Fruit fly (Drosophila melanogaster) whole organism, embryonic: ENCODE results near the gene CG7156.

Source experiments
- Asciz ChIP-seq: fragments of 200-800 bp; sonication (Bioruptor generic); optimal IDR thresholded peaks from 2 replicates; lab custom pipeline; 2017; ENCODE audit warnings: missing biosample characterization, mild to moderate bottlenecking, missing genetic modification characterization, missing genetic modification reagents
- BEAF-32 ChIP-seq: fragments of 200-800 bp; sonication (Bioruptor generic); optimal IDR thresholded peaks from 3 replicates; lab custom pipeline; 2017; ENCODE audit warnings: missing biosample characterization, missing genetic modification characterization, mild to moderate bottlenecking, moderate library complexity, missing genetic modification reagents
- BtbVII ChIP-seq: fragments of 200-800 bp; sonication (Bioruptor generic); optimal IDR thresholded peaks from 3 replicates; lab custom pipeline; 2017; ENCODE audit warnings: missing biosample characterization, mild to moderate bottlenecking, missing genetic modification characterization
- CG10147 ChIP-seq: fragments of 200-800 bp; sonication (Bioruptor generic); optimal IDR thresholded peaks from 2 replicates; lab custom pipeline; 2019; ENCODE audit warnings: missing biosample characterization, mild to moderate bottlenecking, missing genetic modification characterization, moderate library complexity
- CG11456 ChIP-seq: fragments of 200-800 bp; sonication (Bioruptor generic); IDR thresholded peaks from 3 replicates; pipeline ENCODE4 v1.3.6; 2022; ENCODE audit warnings: missing biosample characterization, missing genetic modification characterization
- CG11696 ChIP-seq: fragments of 200-800 bp; sonication (Bioruptor generic); IDR thresholded peaks from 2 replicates; pipeline ENCODE4 v1.3.6; 2022; ENCODE audit warnings: missing biosample characterization, missing genetic modification characterization
- CG14014 ChIP-seq: fragments of 200-800 bp; sonication (Bioruptor generic); IDR thresholded peaks from 2 replicates; pipeline ENCODE4 v1.3.6; 2022; ENCODE audit warnings: missing biosample characterization, missing genetic modification characterization
- CG14710 ChIP-seq: fragments of 200-800 bp; sonication (Bioruptor generic); optimal IDR thresholded peaks from 3 replicates; lab custom pipeline; 2019; ENCODE audit warnings: missing biosample characterization, mild to moderate bottlenecking, missing genetic modification characterization, moderate library complexity
- CG15601 ChIP-seq: fragments of 200-800 bp; sonication (Bioruptor generic); optimal IDR thresholded peaks from 3 replicates; lab custom pipeline; 2019; ENCODE audit warnings: missing biosample characterization, mild to moderate bottlenecking, missing genetic modification characterization, moderate library complexity
- CG17186 ChIP-seq: fragments of 200-800 bp; sonication (Bioruptor generic); optimal IDR thresholded peaks from 3 replicates; lab custom pipeline; 2017; ENCODE audit warnings: missing biosample characterization, missing genetic modification reagents, missing genetic modification characterization
- CG17568 ChIP-seq: fragments of 200-800 bp; sonication (Bioruptor generic); optimal IDR thresholded peaks from 2 replicates; lab custom pipeline; 2018; ENCODE audit warnings: missing biosample characterization, mild to moderate bottlenecking, missing genetic modification characterization, moderate library complexity
- CG18599 ChIP-seq: fragments of 200-800 bp; sonication (Bioruptor generic); optimal IDR thresholded peaks from 3 replicates; lab custom pipeline; 2017; ENCODE audit warnings: missing biosample characterization, missing genetic modification characterization, mild to moderate bottlenecking, moderate library complexity, missing genetic modification reagents
- CG4424 ChIP-seq: fragments of 200-800 bp; sonication (Bioruptor generic); optimal IDR thresholded peaks from 3 replicates; lab custom pipeline; 2016; ENCODE audit warnings: missing biosample characterization, missing genetic modification characterization
- CG6654 ChIP-seq: fragments of 200-800 bp; sonication (Bioruptor generic); optimal IDR thresholded peaks from 2 replicates; lab custom pipeline; 2017; ENCODE audit warnings: missing biosample characterization, mild to moderate bottlenecking, missing genetic modification characterization
- CG6791 ChIP-seq: fragments of 200-800 bp; sonication (Bioruptor generic); IDR thresholded peaks from 3 replicates; pipeline ENCODE4 v1.3.6; 2022; ENCODE audit warnings: missing biosample characterization, missing genetic modification characterization; ENCODE audit not compliant: partially characterized antibody
- CG9797 ChIP-seq: fragments of 200-800 bp; sonication (Bioruptor generic); optimal IDR thresholded peaks from 3 replicates; lab custom pipeline; 2018; ENCODE audit warnings: missing biosample characterization, mild to moderate bottlenecking, missing genetic modification characterization
- D ChIP-seq, 2 experiments: fragments of 200-800 bp in 1 of 2; fragments of >200 bp in 1 of 2; sonication (Bioruptor generic) in 1 of 2; optimal IDR thresholded peaks; 2 replicates in 1 of 2; 3 replicates in 1 of 2; lab custom pipeline; 2017; ENCODE audit warnings: mild to moderate bottlenecking in 1 of 2, missing biosample characterization in 1 of 2, missing genetic modification characterization in 1 of 2, missing genetic modification reagents in 1 of 2
- D19B ChIP-seq: fragments of 200-800 bp; sonication (Bioruptor generic); optimal IDR thresholded peaks from 2 replicates; lab custom pipeline; 2017; ENCODE audit warnings: missing biosample characterization, mild to moderate bottlenecking, missing genetic modification characterization
- Deaf1 ChIP-seq: fragments of 200-800 bp; optimal IDR thresholded peaks from 3 replicates; lab custom pipeline; 2019; ENCODE audit warnings: missing biosample characterization, mild to moderate bottlenecking, missing genetic modification characterization, moderate library complexity
- Ets97D ChIP-seq: fragments of 200-800 bp; sonication (Bioruptor generic); optimal IDR thresholded peaks from 3 replicates; lab custom pipeline; 2016; ENCODE audit warnings: missing biosample characterization, missing genetic modification characterization
- Fer2 ChIP-seq: fragments of 200-800 bp; sonication (Bioruptor generic); optimal IDR thresholded peaks from 2 replicates; lab custom pipeline; 2018; ENCODE audit warnings: missing biosample characterization, mild to moderate bottlenecking, missing genetic modification characterization, moderate library complexity
- Hmr ChIP-seq: fragments of 200-800 bp; sonication (Bioruptor generic); optimal IDR thresholded peaks from 3 replicates; lab custom pipeline; 2017; ENCODE audit warnings: mild to moderate bottlenecking, missing biosample characterization, missing genetic modification reagents, missing genetic modification characterization
- Hr3 ChIP-seq: fragments of 200-800 bp; sonication (Bioruptor generic); optimal IDR thresholded peaks from 3 replicates; lab custom pipeline; 2016; ENCODE audit warnings: missing biosample characterization, missing genetic modification characterization
- Hr51 ChIP-seq, 2 experiments: fragments of 200-800 bp; sonication (Bioruptor generic); optimal IDR thresholded peaks; 2 replicates in 1 of 2; 3 replicates in 1 of 2; lab custom pipeline; 2016 to 2018; ENCODE audit warnings: missing biosample characterization in 2 of 2, missing genetic modification characterization in 2 of 2, mild to moderate bottlenecking in 1 of 2, moderate library complexity in 1 of 2
- Lhr ChIP-seq: fragments of 200-800 bp; sonication (Bioruptor generic); optimal IDR thresholded peaks from 3 replicates; lab custom pipeline; 2017; ENCODE audit warnings: mild to moderate bottlenecking, missing biosample characterization, missing genetic modification reagents, missing genetic modification characterization
- MESR4 ChIP-seq: fragments of 200-800 bp; sonication (Bioruptor generic); optimal IDR thresholded peaks from 2 replicates; lab custom pipeline; 2018; ENCODE audit warnings: missing biosample characterization, mild to moderate bottlenecking, missing genetic modification characterization, moderate library complexity
- Mad ChIP-seq: fragments of 200-800 bp; sonication (Bioruptor generic); optimal IDR thresholded peaks from 2 replicates; lab custom pipeline; 2016; ENCODE audit warnings: missing biosample characterization, missing genetic modification characterization
- Max ChIP-seq: fragments of 200-800 bp; sonication (Bioruptor generic); optimal IDR thresholded peaks from 2 replicates; lab custom pipeline; 2016; ENCODE audit warnings: missing biosample characterization, mild to moderate bottlenecking, missing genetic modification characterization
- Mrtf ChIP-seq: fragments of 200-800 bp; sonication (Bioruptor generic); IDR thresholded peaks from 3 replicates; pipeline ENCODE4 v1.3.6; 2022; ENCODE audit warnings: missing biosample characterization, missing genetic modification characterization
- NK7.1 ChIP-seq: fragments of 200-800 bp; sonication (Bioruptor generic); optimal IDR thresholded peaks from 3 replicates; lab custom pipeline; 2016; ENCODE audit warnings: missing biosample characterization, missing genetic modification characterization
- Sox102F ChIP-seq: fragments of 200-800 bp; sonication (Bioruptor generic); optimal IDR thresholded peaks from 2 replicates; lab custom pipeline; 2018; ENCODE audit warnings: missing biosample characterization, mild to moderate bottlenecking, missing genetic modification characterization, moderate library complexity
- Sry-β ChIP-seq: fragments of 200-800 bp; sonication (Bioruptor generic); optimal IDR thresholded peaks from 2 replicates; lab custom pipeline; 2018; ENCODE audit warnings: missing biosample characterization, mild to moderate bottlenecking, missing genetic modification characterization, moderate library complexity
- Xbp1 ChIP-seq: fragments of 200-800 bp; sonication (Bioruptor generic); optimal IDR thresholded peaks from 3 replicates; lab custom pipeline; 2016; ENCODE audit warnings: missing biosample characterization, mild to moderate bottlenecking, missing genetic modification characterization
- abd-A ChIP-seq: fragments of 200-800 bp; sonication (Bioruptor generic); optimal IDR thresholded peaks from 3 replicates; lab custom pipeline; 2019; ENCODE audit warnings: missing biosample characterization, mild to moderate bottlenecking, missing genetic modification characterization, moderate library complexity
- ara ChIP-seq: fragments of 200-800 bp; sonication (Bioruptor generic); IDR thresholded peaks from 2 replicates; pipeline ENCODE4 v1.3.6; 2022; ENCODE audit warnings: missing biosample characterization, missing genetic modification characterization
- bcd ChIP-seq: fragments of 200-800 bp; sonication (Bioruptor generic); optimal IDR thresholded peaks from 2 replicates; lab custom pipeline; 2017; ENCODE audit warnings: missing biosample characterization, mild to moderate bottlenecking, missing genetic modification characterization
- chif ChIP-seq, 2 experiments: fragments of 200-800 bp; sonication (Bioruptor generic); optimal IDR thresholded peaks; 3 replicates each; lab custom pipeline; 2016; ENCODE audit warnings: missing biosample characterization in 2 of 2, missing genetic modification characterization in 2 of 2
- dpn ChIP-seq, 2 experiments: fragments of 200-800 bp; sonication (Bioruptor generic); optimal IDR thresholded peaks; 3 replicates each; lab custom pipeline; 2016; ENCODE audit warnings: missing biosample characterization in 2 of 2, missing genetic modification characterization in 2 of 2
- ems ChIP-seq: fragments of 200-800 bp; sonication (Bioruptor generic); optimal IDR thresholded peaks from 3 replicates; lab custom pipeline; 2016; ENCODE audit warnings: missing biosample characterization, missing genetic modification characterization
- ewg ChIP-seq: fragments of 200-800 bp; sonication (Bioruptor generic); optimal IDR thresholded peaks from 3 replicates; lab custom pipeline; 2017; ENCODE audit warnings: mild to moderate bottlenecking, missing biosample characterization, missing genetic modification reagents, missing genetic modification characterization
- gfzf ChIP-seq: fragments of 200-800 bp; sonication (Bioruptor generic); optimal IDR thresholded peaks from 2 replicates; lab custom pipeline; 2016; ENCODE audit warnings: missing biosample characterization, mild to moderate bottlenecking, missing genetic modification characterization, moderate library complexity
- hkb ChIP-seq, 2 experiments: fragments of 200-800 bp in 1 of 2; fragments of >200 bp in 1 of 2; sonication (Bioruptor generic) in 1 of 2; IDR thresholded peaks in 1 of 2; optimal IDR thresholded peaks in 1 of 2; 2 replicates each; pipeline versions ENCODE4 v1.3.6 to Lab custom; 2017 to 2022; ENCODE audit warnings: missing biosample characterization in 1 of 2, missing genetic modification characterization in 1 of 2
- nmo ChIP-seq: fragments of 200-800 bp; sonication (Bioruptor generic); optimal IDR thresholded peaks from 2 replicates; lab custom pipeline; 2018; ENCODE audit warnings: missing biosample characterization, mild to moderate bottlenecking, missing genetic modification characterization, moderate library complexity
- phol ChIP-seq: fragments of 200-800 bp; sonication (Bioruptor generic); optimal IDR thresholded peaks from 3 replicates; lab custom pipeline; 2018; ENCODE audit warnings: missing biosample characterization, mild to moderate bottlenecking, missing genetic modification characterization, moderate library complexity
- psq ChIP-seq: fragments of 200-800 bp; sonication (Bioruptor generic); optimal IDR thresholded peaks from 2 replicates; lab custom pipeline; 2017; ENCODE audit warnings: missing biosample characterization, missing genetic modification characterization
- sens ChIP-seq: fragments of 200-800 bp; sonication (Bioruptor generic); peaks from one replicate; lab custom pipeline; 2016; ENCODE audit warnings: missing biosample characterization, missing genetic modification characterization
- stwl ChIP-seq: fragments of 200-800 bp; sonication (Bioruptor generic); optimal IDR thresholded peaks from 3 replicates; lab custom pipeline; 2018; ENCODE audit warnings: missing biosample characterization, mild to moderate bottlenecking, missing genetic modification characterization, moderate library complexity

CG7156 gene

DNA sequence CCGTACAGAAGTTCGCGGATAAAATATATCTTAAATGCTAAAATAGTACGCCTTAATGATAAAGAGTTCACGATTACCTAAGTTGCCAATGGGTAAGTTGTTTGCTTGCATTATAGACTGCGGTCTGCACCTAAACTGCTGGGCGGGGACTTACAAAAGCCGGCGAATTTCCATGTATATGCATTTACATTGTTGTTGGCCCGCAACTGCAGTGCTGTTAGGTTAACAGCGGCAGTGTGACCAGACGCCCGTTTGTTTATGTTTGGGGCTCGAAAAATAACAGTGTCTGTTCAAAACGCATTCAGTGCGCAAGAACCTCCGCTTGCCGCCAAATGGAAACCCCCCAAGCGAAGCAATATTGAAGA, 42.1 kb downstream of the CG7156 start (continued):
- no peak for TF ChIP-seq NK7.1 (GFP tag; lab: Kevin White, UChicago)
- TF ChIP-seq BEAF-32 (GFP tag; lab: Kevin White, UChicago), result peak; percentile 27
- no peak for TF ChIP-seq ems (GFP tag; lab: Kevin White, UChicago)
- TF ChIP-seq ewg (GFP tag; lab: Kevin White, UChicago), result peak; percentile 69
- TF ChIP-seq CG17186, result peak; percentile 37
- peak; percentile 6 for TF ChIP-seq D (optimal IDR thresholded peaks at IDR 0.05; lab: Kevin White, UChicago)
- no peak for TF ChIP-seq D (GFP tag; optimal IDR thresholded peaks at IDR 0.05; lab: Kevin White, UChicago)
- no peak for TF ChIP-seq ara (GFP tag; lab: Robert Waterston, UW)
- no peak for TF ChIP-seq Mrtf (GFP tag; lab: Robert Waterston, UW)
- no peak for TF ChIP-seq CG6791 (GFP tag; lab: Robert Waterston, UW)
- TF ChIP-seq Asciz (GFP tag; lab: Kevin White, UChicago), result no peak
- TF ChIP-seq CG17568 (GFP tag; lab: Kevin White, UChicago), result no peak
- peak; percentile 84 for TF ChIP-seq stwl
- TF ChIP-seq CG15601 (tag; lab: Kevin White, UChicago), result peak; percentile 43
- TF ChIP-seq CG11696, result no peak
- TF ChIP-seq Mad (GFP tag; lab: Kevin White, UChicago), result no peak
- peak; percentile 45 for TF ChIP-seq CG9797
- no peak for TF ChIP-seq Hr51 (GFP tag; optimal IDR thresholded peaks at IDR 0.05; lab: Kevin White, UChicago)

DNA sequence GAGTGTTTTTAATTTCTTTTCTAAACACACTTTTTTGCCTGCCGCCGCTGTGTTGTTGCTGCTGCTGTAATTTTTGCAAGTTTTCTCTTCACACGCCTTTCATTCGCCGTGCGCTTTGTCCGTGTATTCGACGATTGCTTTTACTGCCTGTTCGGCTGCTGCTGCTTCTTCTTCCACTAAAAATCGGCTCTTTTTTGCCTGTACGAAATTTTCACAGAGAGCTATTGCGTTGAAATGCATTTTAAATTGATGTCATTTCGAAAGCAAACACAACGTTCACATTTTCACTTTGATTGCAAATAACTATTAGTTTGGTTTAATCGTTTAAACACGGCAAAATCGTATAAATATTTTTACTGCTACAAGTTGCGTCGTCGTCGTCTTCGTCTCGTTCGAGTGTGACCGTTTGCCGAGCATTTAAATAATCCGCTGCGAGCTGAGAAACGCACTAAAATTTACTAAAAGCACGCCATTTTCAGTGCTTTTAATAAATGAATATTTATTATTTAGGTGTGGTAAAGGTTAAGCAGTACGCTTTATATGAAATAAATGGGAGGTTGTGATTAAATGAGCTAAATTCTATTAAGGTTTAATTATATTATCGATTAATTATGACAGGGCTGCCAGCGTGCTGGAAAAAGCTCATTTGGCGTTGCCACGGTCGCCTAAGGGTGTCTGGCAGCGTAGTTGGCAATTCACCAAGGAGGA, 42.6 kb downstream of the CG7156 start, which contains the start of the genes Ssdp and CG7985:
Gene Ssdp, minus strand, starts transcription at position 419 of the 708 bp plus-strand sequence.
Gene CG7985, plus strand, starts transcription at position 681 of the 708 bp plus-strand sequence.
- TF ChIP-seq Sry-β (GFP tag; lab: Kevin White, UChicago), result no peak
- TF ChIP-seq CG6654 (GFP tag; lab: Kevin White, UChicago), result no peak
- peak; percentile 4 for TF ChIP-seq stwl
- TF ChIP-seq abd-A (tag; lab: Kevin White, UChicago), result no peak
- TF ChIP-seq CG14014 (GFP tag; lab: Robert Waterston, UW), result no peak
- peak; percentile 26 for TF ChIP-seq bcd
- TF ChIP-seq psq (GFP tag; lab: Kevin White, UChicago), result peak; percentile 92
- peak; percentile 47 for TF ChIP-seq CG14710 (tag; lab: Kevin White, UChicago)
- no peak for TF ChIP-seq BtbVII (GFP tag; lab: Kevin White, UChicago)
- no peak for TF ChIP-seq dpn (GFP tag; optimal IDR thresholded peaks at IDR 0.05; lab: Kevin White, UChicago)
- TF ChIP-seq Sox102F (GFP tag; lab: Kevin White, UChicago), result no peak
- TF ChIP-seq Xbp1 (GFP tag; lab: Kevin White, UChicago), result peak; percentile 3
- no peak for TF ChIP-seq CG11456 (GFP tag; lab: Robert Waterston, UW)
- peak; percentile 80 for TF ChIP-seq MESR4
- TF ChIP-seq Lhr, result peak; percentile 79
- TF ChIP-seq CG4424 (GFP tag; lab: Kevin White, UChicago), result no peak
- no peak for TF ChIP-seq Hr3 (GFP tag; lab: Kevin White, UChicago)
- peak; percentile 12 for TF ChIP-seq CG10147 (GFP tag; lab: Kevin White, UChicago)
- no peak for TF ChIP-seq CG18599 (GFP tag; lab: Kevin White, UChicago)
- peak; percentile 81 for TF ChIP-seq gfzf
- peak; percentile 14 for TF ChIP-seq sens (GFP tag; lab: Kevin White, UChicago)
- TF ChIP-seq Ets97D (GFP tag; lab: Kevin White, UChicago), result peak; percentile 66
- TF ChIP-seq Deaf1, result peak; percentile 90
- TF ChIP-seq Fer2 (tag; lab: Kevin White, UChicago), result no peak
- no peak for TF ChIP-seq chif (GFP tag; optimal IDR thresholded peaks at IDR 0.05; lab: Kevin White, UChicago)
- peak; percentile 90 for TF ChIP-seq phol
- peak; percentile 54 for TF ChIP-seq Hmr (GFP tag; lab: Kevin White, UChicago)
- TF ChIP-seq D19B, result no peak
- TF ChIP-seq Max (GFP tag; lab: Kevin White, UChicago), result peak; percentile 24
- peak; percentile 69 for TF ChIP-seq hkb (optimal IDR thresholded peaks at IDR 0.05; lab: Kevin White, UChicago)
- no peak for TF ChIP-seq hkb (GFP tag; IDR thresholded peaks at IDR 0.05; lab: Robert Waterston, UW)
- TF ChIP-seq nmo (GFP tag; lab: Kevin White, UChicago), result peak; percentile 44
